Fruit fly (Drosophila melanogaster): ENCODE data around the gene Or33a.

DNA sequence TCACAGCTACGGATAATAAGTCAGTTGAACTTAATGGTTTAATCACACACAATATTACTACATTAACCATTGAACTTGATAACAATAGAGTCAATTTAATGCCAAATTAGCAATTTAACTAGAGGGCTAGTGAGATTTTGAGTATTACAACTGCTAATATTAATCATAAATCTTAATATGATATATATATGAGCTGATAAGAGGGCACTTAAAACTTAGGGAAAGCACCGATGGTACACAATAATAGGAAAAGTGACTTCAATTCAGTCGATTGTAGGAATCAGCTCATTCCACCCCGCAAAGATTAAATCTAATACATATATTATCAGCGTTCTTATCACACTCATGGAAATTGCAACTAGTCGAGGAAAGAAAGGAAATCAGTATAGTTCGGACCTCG is 46.9 kb downstream of the Or33a start, which contains the start of gene CG16965:
- TF ChIP-seq CTCF (optimal IDR thresholded peaks at IDR 0.05) (no peak), CG8478 (optimal IDR thresholded peaks at IDR 0.05) (no peak)

Measured in S2 (cell line).